Worm (Caenorhabditis elegans) whole organism, mixed stage, embryonic: ENCODE results near the gene Y43F8A.1.
A peak's percentile ranks its signal among the peaks of the same experiment; 100 is the strongest.

Source experiments
- M03D4.4 ChIP-seq: sonication (generic microtip); optimal IDR thresholded peaks from 2 replicates; lab custom pipeline; 2017; ENCODE audit warnings: mild to moderate bottlenecking, missing genetic modification characterization, missing compliant biosample characterization
- blmp-1 ChIP-seq: fragments of 150-350 bp; optimal IDR thresholded peaks from 2 replicates; lab custom pipeline; 2014; ENCODE audit warnings: missing biosample characterization, missing genetic modification characterization
- ceh-43 ChIP-seq: fragments of 200-800 bp; sonication (Bioruptor generic); optimal IDR thresholded peaks from 2 replicates; lab custom pipeline; 2018; ENCODE audit warnings: mild to moderate bottlenecking, missing genetic modification characterization, moderate library complexity, missing compliant biosample characterization
- ceh-83 ChIP-seq: fragments of 200-800 bp; sonication (Bioruptor generic); optimal IDR thresholded peaks from 2 replicates; lab custom pipeline; 2018; ENCODE audit warnings: mild to moderate bottlenecking, missing genetic modification characterization, missing compliant biosample characterization
- ces-1 ChIP-seq: fragments of 150-350 bp; optimal IDR thresholded peaks from 2 replicates; lab custom pipeline; 2014; ENCODE audit warnings: missing biosample characterization, missing genetic modification reagents, missing genetic modification characterization
- cnd-1 ChIP-seq: fragments of 200-800 bp; sonication (Bioruptor generic); optimal IDR thresholded peaks from 2 replicates; lab custom pipeline; 2018; ENCODE audit warnings: mild to moderate bottlenecking, missing genetic modification characterization, missing compliant biosample characterization
- drap-1 ChIP-seq: fragments of 200-800 bp; sonication (Bioruptor generic); optimal IDR thresholded peaks from 3 replicates; lab custom pipeline; 2018; ENCODE audit warnings: mild to moderate bottlenecking, missing genetic modification characterization, missing compliant biosample characterization
- elt-1 ChIP-seq: sonication (generic microtip); optimal IDR thresholded peaks from 2 replicates; lab custom pipeline; 2017; ENCODE audit warnings: missing genetic modification characterization, mild to moderate bottlenecking, missing compliant biosample characterization, antibody characterized with exemption, moderate library complexity, borderline replicate concordance; ENCODE audit not compliant: insufficient read depth
- elt-3 ChIP-seq: fragments of 150-350 bp; optimal IDR thresholded peaks from 2 replicates; lab custom pipeline; 2014; ENCODE audit warnings: missing biosample characterization, missing genetic modification characterization
- flh-1 ChIP-seq: fragments of 200-800 bp; sonication (Bioruptor generic); optimal IDR thresholded peaks from 2 replicates; lab custom pipeline; 2018; ENCODE audit warnings: mild to moderate bottlenecking, missing genetic modification characterization, moderate library complexity, missing compliant biosample characterization
- ham-2 ChIP-seq: fragments of 200-800 bp; sonication (Bioruptor generic); optimal IDR thresholded peaks from 2 replicates; lab custom pipeline; 2018; ENCODE audit warnings: mild to moderate bottlenecking, missing genetic modification characterization, missing compliant biosample characterization
- hlh-1 ChIP-seq: fragments of 150-350 bp; optimal IDR thresholded peaks from 2 replicates; lab custom pipeline; 2014; ENCODE audit warnings: missing biosample characterization, missing genetic modification reagents, missing genetic modification characterization
- lin-13 ChIP-seq: fragments of 150-350 bp; optimal IDR thresholded peaks from 2 replicates; lab custom pipeline; 2014; ENCODE audit warnings: missing biosample characterization, missing genetic modification characterization
- lin-32 ChIP-seq: fragments of 200-800 bp; sonication (Bioruptor generic); optimal IDR thresholded peaks from 2 replicates; lab custom pipeline; 2018; ENCODE audit warnings: mild to moderate bottlenecking, missing genetic modification characterization, missing compliant biosample characterization
- lsy-2 ChIP-seq: fragments of 150-350 bp; optimal IDR thresholded peaks from 2 replicates; lab custom pipeline; 2014; ENCODE audit warnings: missing biosample characterization, missing genetic modification characterization
- mab-5 ChIP-seq: fragments of 150-350 bp; optimal IDR thresholded peaks from 2 replicates; lab custom pipeline; 2014; ENCODE audit warnings: missing biosample characterization, missing genetic modification characterization
- mep-1 ChIP-seq: fragments of 150-350 bp; optimal IDR thresholded peaks from 2 replicates; lab custom pipeline; 2017; ENCODE audit warnings: missing biosample characterization, missing genetic modification reagents, missing genetic modification characterization, inconsistent platforms
- mls-2 ChIP-seq: sonication (generic microtip); optimal IDR thresholded peaks from 2 replicates; lab custom pipeline; 2016; ENCODE audit warnings: mild to moderate bottlenecking, missing genetic modification characterization, moderate library complexity, missing compliant biosample characterization
- nhr-12 ChIP-seq: fragments of 150-350 bp; optimal IDR thresholded peaks from 2 replicates; lab custom pipeline; 2014; ENCODE audit warnings: missing biosample characterization, missing genetic modification characterization
- nhr-2 ChIP-seq: fragments of 150-350 bp; optimal IDR thresholded peaks from 2 replicates; lab custom pipeline; 2014; ENCODE audit warnings: missing biosample characterization, missing genetic modification characterization
- nhr-237 ChIP-seq: fragments of 150-350 bp; optimal IDR thresholded peaks from 2 replicates; lab custom pipeline; 2014; ENCODE audit warnings: missing biosample characterization, missing genetic modification characterization
- nhr-28 ChIP-seq: fragments of 150-350 bp; optimal IDR thresholded peaks from 2 replicates; lab custom pipeline; 2014; ENCODE audit warnings: missing biosample characterization, missing genetic modification characterization
- nhr-76 ChIP-seq: sonication (generic microtip); optimal IDR thresholded peaks from 2 replicates; lab custom pipeline; 2017; ENCODE audit warnings: missing biosample characterization, missing genetic modification characterization
- pha-4 ChIP-seq: fragments of 150-350 bp; optimal IDR thresholded peaks from 2 replicates; lab custom pipeline; 2018; ENCODE audit warnings: missing biosample characterization, missing genetic modification reagents, missing genetic modification characterization
- tbx-8 ChIP-seq: fragments of 200-800 bp; sonication (Bioruptor generic); optimal IDR thresholded peaks from 2 replicates; lab custom pipeline; 2018; ENCODE audit warnings: mild to moderate bottlenecking, missing genetic modification characterization, moderate library complexity, missing compliant biosample characterization
- unc-120 ChIP-seq: sonication (generic microtip); optimal IDR thresholded peaks from 2 replicates; lab custom pipeline; 2017; ENCODE audit warnings: missing genetic modification characterization, missing compliant biosample characterization; ENCODE audit not compliant: poor library complexity, severe bottlenecking
- unc-39 ChIP-seq: fragments of 150-350 bp; optimal IDR thresholded peaks from 2 replicates; lab custom pipeline; 2014; ENCODE audit warnings: missing biosample characterization, missing genetic modification characterization
- unc-62 ChIP-seq: fragments of 150-350 bp; optimal IDR thresholded peaks from 2 replicates; lab custom pipeline; 2014; ENCODE audit warnings: missing biosample characterization, missing genetic modification reagents, missing genetic modification characterization
- zip-8 ChIP-seq: fragments of 150-350 bp; optimal IDR thresholded peaks from 2 replicates; lab custom pipeline; 2014; ENCODE audit warnings: missing biosample characterization, missing genetic modification characterization

The Y43F8A.1 gene

DNA sequence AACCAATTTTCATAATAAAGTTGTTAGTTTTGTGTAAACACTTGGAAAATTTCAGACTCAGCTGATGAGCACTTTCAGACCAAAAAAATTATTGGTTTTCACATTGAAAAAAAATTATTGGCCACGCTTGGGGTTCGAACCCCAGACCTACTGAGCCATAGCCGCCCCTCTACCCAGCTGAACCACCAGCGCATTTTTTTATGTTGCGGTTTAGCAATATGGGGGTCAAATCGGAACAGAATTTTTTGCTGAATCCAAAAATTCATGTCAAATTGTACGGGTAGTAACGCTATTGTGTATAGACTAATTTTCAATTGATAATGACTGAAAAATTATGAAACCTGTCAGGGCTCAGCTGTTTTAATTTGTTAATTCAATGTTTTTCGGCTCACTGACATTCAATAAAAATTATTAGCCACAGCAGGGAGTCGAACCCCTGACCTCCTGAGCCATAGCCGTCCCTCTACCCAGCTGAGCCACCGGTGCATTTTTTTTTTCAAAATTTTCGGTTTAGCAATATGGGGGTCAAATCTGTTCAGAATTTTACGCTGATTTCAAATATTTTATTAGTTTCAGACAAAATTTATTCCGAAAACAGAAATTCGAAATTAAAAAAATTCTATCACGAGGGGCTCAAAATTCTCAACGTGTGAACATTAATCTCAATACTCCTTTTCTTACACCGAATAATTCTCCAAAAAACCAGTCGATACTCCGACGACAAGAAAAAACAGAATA, 26.5 kb downstream of the Y43F8A.1 start:
- TF ChIP-seq nhr-28 (tag; lab: Kevin White, UChicago) = no peak
- TF ChIP-seq pha-4 (tag; lab: Kevin White, UChicago) = no peak
- no peak for TF ChIP-seq lsy-2 (tag; lab: Kevin White, UChicago)
- TF ChIP-seq lin-13 (tag; lab: Kevin White, UChicago) = no peak
- TF ChIP-seq mab-5 (tag; lab: Kevin White, UChicago) = no peak
- no peak for TF ChIP-seq unc-120 (tag; lab: Kevin White, UChicago)
- TF ChIP-seq nhr-76 (tag; lab: Kevin White, UChicago) = no peak
- no peak for TF ChIP-seq unc-39 (tag; lab: Kevin White, UChicago)
- no peak for TF ChIP-seq hlh-1

DNA sequence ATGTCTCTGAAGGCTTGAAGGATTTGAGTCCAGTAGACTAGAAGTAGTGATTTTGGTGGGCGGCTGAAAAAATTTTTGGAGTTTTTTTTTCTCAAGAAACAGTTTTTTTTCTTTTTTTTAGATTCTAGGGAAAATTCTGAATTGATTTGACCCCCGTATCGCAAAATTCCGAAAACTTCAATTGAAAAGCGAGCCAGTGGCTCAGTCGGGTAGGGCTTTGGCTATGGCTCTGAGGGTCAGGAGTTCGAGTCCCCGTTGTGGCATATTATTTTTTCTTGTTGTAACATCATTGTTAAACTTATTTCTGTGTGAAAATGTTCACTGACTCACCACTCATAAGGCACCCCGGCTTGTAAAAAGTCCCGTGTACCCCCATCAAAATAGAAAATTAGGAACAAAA, 28.1 kb downstream of the Y43F8A.1 start:
- no peak for TF ChIP-seq lin-32 (GFP tag; lab: Kevin White, UChicago)
- TF ChIP-seq ceh-83 = no peak
- TF ChIP-seq nhr-2 = no peak
- TF ChIP-seq nhr-237 (tag; lab: Kevin White, UChicago) = no peak
- no peak for TF ChIP-seq hlh-1
- no peak for TF ChIP-seq flh-1 (GFP tag; lab: Kevin White, UChicago)
- TF ChIP-seq drap-1 (GFP tag; lab: Kevin White, UChicago) = no peak
- no peak for TF ChIP-seq pha-4 (tag; lab: Kevin White, UChicago)
- TF ChIP-seq ces-1 (GFP tag; lab: Kevin White, UChicago) = no peak
- TF ChIP-seq elt-3 = no peak
- TF ChIP-seq unc-39 (tag; lab: Kevin White, UChicago) = no peak
- TF ChIP-seq mab-5 (tag; lab: Kevin White, UChicago) = no peak
- TF ChIP-seq lsy-2 (tag; lab: Kevin White, UChicago) = no peak

DNA sequence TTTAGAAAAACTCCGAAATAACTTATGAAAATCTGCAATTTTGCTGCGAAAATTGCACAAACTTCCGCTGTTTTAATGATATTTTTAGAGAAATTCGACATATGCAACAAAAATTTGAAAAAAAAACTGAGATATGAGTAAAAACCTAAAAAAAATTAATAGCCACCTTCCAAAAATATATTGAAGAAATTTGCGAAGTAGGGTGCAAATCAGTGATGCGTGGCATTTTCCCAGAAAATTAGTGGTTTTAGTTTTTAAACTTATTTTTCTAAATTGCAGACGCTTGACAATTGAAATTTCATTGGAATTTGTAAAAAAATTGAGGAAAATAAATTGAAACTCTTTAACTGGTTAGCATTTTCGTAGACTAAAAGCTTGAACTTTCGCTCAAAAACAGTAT, 28.6 kb downstream of the Y43F8A.1 start, which contains the start of gene C25F9.13:
TSS of gene C25F9.13 (minus strand) at position 101 of the 400 bp plus-strand sequence.
- TF ChIP-seq nhr-12 (tag; lab: Kevin White, UChicago) = no peak
- no peak for TF ChIP-seq unc-62 (GFP tag; lab: Kevin White, UChicago)
- TF ChIP-seq unc-120 (tag; lab: Kevin White, UChicago) = no peak
- TF ChIP-seq blmp-1 (tag; lab: Kevin White, UChicago) = no peak
- no peak for TF ChIP-seq nhr-237 (tag; lab: Kevin White, UChicago)
- TF ChIP-seq unc-39 (tag; lab: Kevin White, UChicago) = no peak
- TF ChIP-seq nhr-76 (tag; lab: Kevin White, UChicago) = no peak
- no peak for TF ChIP-seq pha-4 (tag; lab: Kevin White, UChicago)
- TF ChIP-seq ham-2 (GFP tag; lab: Kevin White, UChicago) = no peak
- no peak for TF ChIP-seq lin-13 (tag; lab: Kevin White, UChicago)
- no peak for TF ChIP-seq M03D4.4 (tag; lab: Kevin White, UChicago)
- no peak for TF ChIP-seq elt-3
- no peak for TF ChIP-seq mls-2 (tag; lab: Kevin White, UChicago)
- TF ChIP-seq elt-1 (tag; lab: Kevin White, UChicago) = no peak
- no peak for TF ChIP-seq nhr-28 (tag; lab: Kevin White, UChicago)
- TF ChIP-seq cnd-1 (tag; lab: Kevin White, UChicago) = no peak
- TF ChIP-seq hlh-1 = no peak
- TF ChIP-seq ceh-43 (GFP tag; lab: Kevin White, UChicago) = no peak
- no peak for TF ChIP-seq mep-1 (tag; lab: Kevin White, UChicago)

DNA sequence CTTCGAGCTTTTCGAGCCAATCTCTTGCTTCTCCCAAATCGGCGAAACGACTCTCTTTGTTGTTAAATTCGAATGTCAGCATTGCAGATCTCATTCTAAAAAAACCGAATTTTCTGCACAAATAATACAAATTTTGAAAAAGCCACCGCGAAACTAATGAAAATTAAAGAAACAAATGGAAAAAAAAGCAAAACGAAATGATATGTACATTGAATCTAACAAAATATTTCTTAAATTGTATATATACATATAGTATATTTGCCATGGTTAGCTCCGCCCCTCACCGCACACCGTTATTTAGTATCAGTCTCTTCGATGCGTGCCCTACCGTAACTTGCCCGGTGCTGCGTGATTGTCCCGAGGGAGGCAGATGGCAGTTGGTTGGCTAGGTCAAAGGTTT, 30.3 kb downstream of the Y43F8A.1 start, which contains the start of gene srw-86:
TSS of gene srw-86 (minus strand) at position 101 of the 400 bp plus-strand sequence.
- TF ChIP-seq nhr-237 (tag; lab: Kevin White, UChicago) = no peak
- no peak for TF ChIP-seq tbx-8 (GFP tag; lab: Kevin White, UChicago)
- TF ChIP-seq blmp-1 (tag; lab: Kevin White, UChicago) = no peak
- no peak for TF ChIP-seq mls-2 (tag; lab: Kevin White, UChicago)
- TF ChIP-seq lsy-2 (tag; lab: Kevin White, UChicago) = no peak
- no peak for TF ChIP-seq zip-8 (tag; lab: Kevin White, UChicago)
- no peak for TF ChIP-seq nhr-12 (tag; lab: Kevin White, UChicago)

DNA sequence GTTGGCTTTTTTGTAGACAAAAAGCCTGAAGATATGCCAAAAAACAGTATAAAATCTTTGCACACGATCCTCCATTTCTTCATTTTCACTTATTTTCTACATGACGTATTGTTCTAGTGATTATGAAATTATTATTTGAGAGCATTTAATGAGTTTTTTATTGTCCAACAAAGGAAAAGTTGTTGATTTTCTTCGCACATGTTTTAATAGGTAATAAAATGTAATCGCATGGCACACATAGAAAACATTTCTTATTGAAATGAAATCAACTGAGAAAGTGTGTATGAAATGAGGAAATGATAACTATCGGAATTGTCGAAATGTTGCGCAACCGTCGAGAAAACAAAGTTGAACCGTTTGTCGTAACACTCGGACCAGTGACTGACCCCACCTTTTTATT, 31.1 kb downstream of the Y43F8A.1 start:
- TF ChIP-seq zip-8 (tag; lab: Kevin White, UChicago) (peak; percentile 7), elt-3 (no peak)
